Worm (Caenorhabditis elegans) whole organism, L2 larva: ENCODE results near the gene Y38A10A.7.

ENCODE experiments used
- alr-1 ChIP-seq: fragments of 150-350 bp; optimal IDR thresholded peaks from 2 replicates; lab custom pipeline; 2014; ENCODE audit warnings: missing biosample characterization, missing genetic modification characterization
- ceh-82 ChIP-seq: fragments of 150-350 bp; optimal IDR thresholded peaks from 2 replicates; lab custom pipeline; 2014; ENCODE audit warnings: missing biosample characterization, missing genetic modification characterization
- elt-1 ChIP-seq: fragments of 150-350 bp; optimal IDR thresholded peaks from 2 replicates; lab custom pipeline; 2014; ENCODE audit warnings: missing biosample characterization, missing genetic modification characterization
- lin-39 ChIP-seq: fragments of 150-350 bp; optimal IDR thresholded peaks from 2 replicates; lab custom pipeline; 2014; ENCODE audit warnings: missing biosample characterization, missing genetic modification reagents, missing genetic modification characterization
- nhr-6 ChIP-seq: fragments of 150-350 bp; optimal IDR thresholded peaks from 2 replicates; lab custom pipeline; 2014; ENCODE audit warnings: missing biosample characterization, missing genetic modification characterization
- unc-62 ChIP-seq: fragments of 150-350 bp; optimal IDR thresholded peaks from 2 replicates; lab custom pipeline; 2014; ENCODE audit warnings: missing biosample characterization, missing genetic modification reagents, missing genetic modification characterization

DNA sequence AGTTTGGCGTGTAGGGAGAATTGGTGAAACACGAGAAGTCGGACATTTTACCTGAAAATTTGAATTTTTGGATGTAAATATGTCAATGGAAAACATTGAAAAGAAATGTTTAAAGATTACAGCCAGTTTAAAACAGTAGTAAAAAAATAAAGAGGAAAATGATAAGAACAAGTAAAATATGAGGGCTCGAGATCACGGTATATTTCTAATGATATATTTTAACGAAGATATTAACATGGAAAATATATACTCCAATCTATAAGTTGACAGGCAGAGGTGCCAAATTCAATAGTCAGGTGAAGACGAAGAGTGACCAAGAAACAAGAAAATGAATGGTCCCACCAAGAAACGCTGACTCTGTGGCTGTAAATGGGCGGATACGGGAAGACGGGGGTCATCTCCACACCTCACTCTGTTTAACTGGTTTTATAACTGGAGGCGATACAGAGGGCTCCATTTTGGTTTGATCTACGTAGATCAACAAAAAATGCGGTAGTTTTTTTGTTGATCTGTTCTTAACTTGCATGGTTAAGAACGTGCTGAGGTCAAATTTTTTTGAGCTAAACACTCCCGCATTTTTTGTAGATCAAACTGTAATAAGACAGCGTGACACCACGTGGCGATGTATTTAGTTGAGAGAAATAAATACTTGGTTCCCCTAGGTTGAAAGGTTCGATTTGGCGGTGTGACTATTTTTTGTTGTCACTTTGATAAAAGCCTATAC is 24.3 kb downstream of the Y38A10A.7 start, which contains the start of gene ceh-49:
- no peak for TF ChIP-seq unc-62
- TF ChIP-seq elt-1 (tag; lab: Kevin White, UChicago), result no peak
- TF ChIP-seq alr-1 (tag; lab: Kevin White, UChicago), result no peak
- TF ChIP-seq nhr-6 (tag; lab: Kevin White, UChicago), result no peak
- no peak for TF ChIP-seq lin-39 (tag; lab: Kevin White, UChicago)
- no peak for TF ChIP-seq ceh-82
